Worm (Caenorhabditis elegans) whole organism, L3 larva: ENCODE data around the gene bed-2.

ENCODE experiments used
- ceh-28 ChIP-seq: fragments of 150-350 bp; optimal IDR thresholded peaks from 2 replicates; lab custom pipeline; 2014; ENCODE audit warnings: missing biosample characterization, missing genetic modification reagents, missing genetic modification characterization
- mdl-1 ChIP-seq: fragments of 150-350 bp; optimal IDR thresholded peaks from 2 replicates; lab custom pipeline; 2014; ENCODE audit warnings: missing biosample characterization, missing genetic modification characterization
- nhr-237 ChIP-seq: fragments of 150-350 bp; optimal IDR thresholded peaks from 2 replicates; lab custom pipeline; 2014; ENCODE audit warnings: missing biosample characterization, missing genetic modification characterization
- nhr-28 ChIP-seq: fragments of 150-350 bp; optimal IDR thresholded peaks from 2 replicates; lab custom pipeline; 2014; ENCODE audit warnings: missing biosample characterization, missing genetic modification characterization
- nhr-76 ChIP-seq: fragments of 150-350 bp; sonication (generic microtip); optimal IDR thresholded peaks from 5 replicates; lab custom pipeline; 2014; ENCODE audit warnings: missing biosample characterization, missing genetic modification characterization
- pqm-1 ChIP-seq: fragments of 150-350 bp; optimal IDR thresholded peaks from 2 replicates; lab custom pipeline; 2017; ENCODE audit warnings: missing biosample characterization, missing genetic modification characterization, inconsistent platforms
- sea-2 ChIP-seq: fragments of 150-350 bp; sonication (generic microtip); optimal IDR thresholded peaks from 4 replicates; lab custom pipeline; 2014; ENCODE audit warnings: missing biosample characterization, missing genetic modification reagents, missing genetic modification characterization
- unc-62 ChIP-seq: fragments of 150-350 bp; sonication (generic microtip); optimal IDR thresholded peaks from 4 replicates; lab custom pipeline; 2014; ENCODE audit warnings: missing biosample characterization, missing genetic modification reagents, missing genetic modification characterization
- zag-1 ChIP-seq: fragments of 150-350 bp; optimal IDR thresholded peaks from 2 replicates; lab custom pipeline; 2014; ENCODE audit warnings: missing biosample characterization, missing genetic modification characterization
- ztf-11 ChIP-seq: fragments of 150-350 bp; optimal IDR thresholded peaks from 2 replicates; lab custom pipeline; 2014; ENCODE audit warnings: missing biosample characterization, missing genetic modification characterization

- TF ChIP-seq ztf-11 (tag; lab: Kevin White, UChicago) = no peak
- TF ChIP-seq ceh-28 (tag; lab: Kevin White, UChicago) = no peak
- no peak for TF ChIP-seq nhr-76
- no peak for TF ChIP-seq mdl-1
- no peak for TF ChIP-seq pqm-1 (tag; lab: Kevin White, UChicago)
- no peak for TF ChIP-seq zag-1 (tag; lab: Kevin White, UChicago)
- TF ChIP-seq nhr-237 (tag; lab: Kevin White, UChicago) = no peak
- no peak for TF ChIP-seq nhr-28 (tag; lab: Kevin White, UChicago)
- no peak for TF ChIP-seq unc-62 (GFP tag; lab: Kevin White, UChicago)
- no peak for TF ChIP-seq sea-2 (GFP tag; lab: Kevin White, UChicago)
Measured at ce11 chrIII:11424815-11425214, 45.8 kb downstream of the bed-2 start.
